Worm (Caenorhabditis elegans): ENCODE data around the gene dex-1.

The dex-1 gene

DNA sequence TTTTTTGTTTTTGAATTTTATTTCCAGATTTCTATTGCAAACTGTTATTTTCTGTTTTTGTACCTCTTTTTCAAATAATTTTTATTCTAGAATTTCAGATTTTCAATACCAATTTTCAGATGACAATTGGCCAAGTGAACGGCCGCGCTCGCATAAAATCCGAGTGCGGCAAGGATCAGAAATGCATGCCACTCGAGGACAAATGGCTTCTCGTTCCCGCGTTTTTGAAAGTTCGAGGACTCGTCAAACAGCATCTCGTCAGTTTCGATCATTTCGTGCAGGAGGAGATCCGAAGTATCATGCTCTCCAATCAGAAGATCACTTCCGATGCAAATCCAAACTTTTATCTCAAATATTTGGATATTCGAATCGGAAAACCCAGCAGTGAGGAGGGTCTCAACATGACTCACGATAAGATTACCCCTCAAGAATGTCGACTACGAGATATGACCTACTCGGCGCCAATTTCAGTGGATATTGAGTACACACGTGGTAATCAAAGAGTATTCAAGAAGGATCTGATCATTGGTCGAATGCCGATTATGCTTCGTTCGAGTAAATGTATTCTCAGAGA lies 31.4 kb downstream of the dex-1 start, which contains the start of gene rpc-2 (continued):
- TF ChIP-seq B0261.1 (tag; optimal IDR thresholded peaks at IDR 0.05), result no peak
- TF ChIP-seq K12H6.12 (tag; optimal IDR thresholded peaks at IDR 0.05), result no peak
- TF ChIP-seq pha-4 (tag; optimal IDR thresholded peaks at IDR 0.05), result no peak
- TF ChIP-seq nhr-27 (tag; optimal IDR thresholded peaks at IDR 0.05), result peak; percentile 1
- peak; percentile 44 for TF ChIP-seq atf-7 (tag; optimal IDR thresholded peaks at IDR 0.05)
- TF ChIP-seq tlf-1 (GFP tag; optimal IDR thresholded peaks at IDR 0.05), result peak; percentile 25
- peak; percentile 38; the same call in 1 of the 2 replicates for TF ChIP-seq Y95B8A.8 (GFP tag; IDR thresholded peaks at IDR 0.05)
- TF ChIP-seq Y56A3A.18 (GFP tag; IDR thresholded peaks at IDR 0.05), result peak; percentile 59; the same call in 1 of the 2 replicates
- TF ChIP-seq nhr-90 (tag; optimal IDR thresholded peaks at IDR 0.05), result peak; percentile 59
- TF ChIP-seq tbx-9 (tag; optimal IDR thresholded peaks at IDR 0.05; ENCODE audit: borderline replicate concordance), result no peak
- no peak for TF ChIP-seq Y79H2A.3 (GFP tag; conservative IDR thresholded peaks at IDR 0.05)
- peak; percentile 48; the same call in 1 of the 2 replicates for TF ChIP-seq madf-6 (GFP tag; IDR thresholded peaks at IDR 0.05)
- no peak for TF ChIP-seq lag-1 (GFP tag; IDR thresholded peaks at IDR 0.05)
- TF ChIP-seq hlh-26 (GFP tag; conservative IDR thresholded peaks at IDR 0.05), result no peak
- peak; percentile 9 for TF ChIP-seq B0035.1 (tag; optimal IDR thresholded peaks at IDR 0.05)
- 0 out of 2 replicates have a peak, but pooled peaks have one; percentile 51 for TF ChIP-seq hmg-20 (GFP tag; IDR thresholded peaks at IDR 0.05)
- 0 out of 2 replicates have a peak, but pooled peaks have one; percentile 39 for TF ChIP-seq C06A6.2 (GFP tag; conservative IDR thresholded peaks at IDR 0.05)
- no peak for TF ChIP-seq nhr-179 (tag; optimal IDR thresholded peaks at IDR 0.05)
- no peak for TF ChIP-seq snpc-1.1 (tag; optimal IDR thresholded peaks at IDR 0.05; ENCODE audit: insufficient read depth)
- 0 out of 2 replicates have a peak, but pooled peaks have one; percentile 27 for TF ChIP-seq aptf-3 (GFP tag; IDR thresholded peaks at IDR 0.05)
- peak; percentile 26 for TF ChIP-seq madf-10 (tag; optimal IDR thresholded peaks at IDR 0.05)
- TF ChIP-seq cebp-2 (GFP tag; IDR thresholded peaks at IDR 0.05), result 0 out of 2 replicates have a peak, but pooled peaks have one; percentile 34
- TF ChIP-seq dpff-1 (tag; optimal IDR thresholded peaks at IDR 0.05), result peak; percentile 74
- peak; percentile 28 for TF ChIP-seq T26A5.8 (tag; optimal IDR thresholded peaks at IDR 0.05)
- no peak for TF ChIP-seq ztf-3 (GFP tag; optimal IDR thresholded peaks at IDR 0.05)
- TF ChIP-seq lin-35 (GFP tag; optimal IDR thresholded peaks at IDR 0.05), result no peak
- TF ChIP-seq pbrm-1 (GFP tag; IDR thresholded peaks at IDR 0.05), result peak; percentile 32; the same call in 1 of the 2 replicates
- TF ChIP-seq lsy-27 (tag; optimal IDR thresholded peaks at IDR 0.05; ENCODE audit: borderline replicate concordance, insufficient read depth), result no peak
- no peak for TF ChIP-seq akir-1 (GFP tag; optimal IDR thresholded peaks at IDR 0.05)
- TF ChIP-seq egl-18 (GFP tag; IDR thresholded peaks at IDR 0.05), result no peak
- no peak for TF ChIP-seq ZK185.1 (tag; optimal IDR thresholded peaks at IDR 0.05; ENCODE audit: poor library complexity, severe bottlenecking)
- no peak for TF ChIP-seq ztf-18 (tag; optimal IDR thresholded peaks at IDR 0.05)
- TF ChIP-seq hlh-12 (tag; optimal IDR thresholded peaks at IDR 0.05), result no peak
- peak; percentile 69 for TF ChIP-seq F52B5.7 (tag; optimal IDR thresholded peaks at IDR 0.05)
- TF ChIP-seq attf-3 (GFP tag; conservative IDR thresholded peaks at IDR 0.05), result no peak
- no peak for TF ChIP-seq ceh-40 (GFP tag; IDR thresholded peaks at IDR 0.05)
- no peak for TF ChIP-seq unc-130 (GFP tag; optimal IDR thresholded peaks at IDR 0.05)
- no peak for TF ChIP-seq ztf-28 (GFP tag; IDR thresholded peaks at IDR 0.05)
- TF ChIP-seq dpl-1 (GFP tag; optimal IDR thresholded peaks at IDR 0.05), result no peak
- TF ChIP-seq hsf-1 (GFP tag; IDR thresholded peaks at IDR 0.05), result peak; percentile 72
- TF ChIP-seq nfyb-1 (GFP tag; IDR thresholded peaks at IDR 0.05), result no peak
- TF ChIP-seq sdz-38 (tag; optimal IDR thresholded peaks at IDR 0.05), result no peak
- TF ChIP-seq let-526 (GFP tag; IDR thresholded peaks at IDR 0.05), result no peak
- peak; percentile 18 for TF ChIP-seq F10E7.11 (tag; optimal IDR thresholded peaks at IDR 0.05)
- TF ChIP-seq aptf-2 (GFP tag; conservative IDR thresholded peaks at IDR 0.05), result no peak
- TF ChIP-seq rec-8 (tag; optimal IDR thresholded peaks at IDR 0.05), result peak in 1 of 2 experiments; percentile 24
- no peak for TF ChIP-seq lin-26 (GFP tag; IDR thresholded peaks at IDR 0.05)
- no peak for TF ChIP-seq die-1 (tag; optimal IDR thresholded peaks at IDR 0.05)

Data from whole organism, young adult.